Fruit fly (Drosophila melanogaster) whole organism, embryonic: Measurements from ENCODE around the gene Zir.
A peak's percentile ranks its signal among the peaks of the same experiment; 100 is the strongest.

Source experiments
- Adf1 ChIP-seq: fragments of 200-800 bp; sonication (Bioruptor generic); IDR thresholded peaks from 2 replicates; pipeline ENCODE4 v1.3.6; 2022; ENCODE audit warnings: missing biosample characterization, missing genetic modification characterization
- Atf-2 ChIP-seq: fragments of 200-800 bp; sonication (Bioruptor generic); optimal IDR thresholded peaks from 2 replicates; lab custom pipeline; 2016; ENCODE audit warnings: missing biosample characterization, missing genetic modification characterization
- Bgb ChIP-seq: fragments of 200-800 bp; sonication (Bioruptor generic); IDR thresholded peaks from 2 replicates; pipeline ENCODE4 v1.3.6; 2022; ENCODE audit warnings: missing biosample characterization, missing genetic modification characterization; ENCODE audit not compliant: partially characterized antibody
- CG11504 ChIP-seq: fragments of 200-800 bp; sonication (Bioruptor generic); optimal IDR thresholded peaks from 3 replicates; lab custom pipeline; 2019; ENCODE audit warnings: missing biosample characterization, mild to moderate bottlenecking, missing genetic modification characterization, moderate library complexity
- CG11560 ChIP-seq: fragments of 200-800 bp; sonication (Bioruptor generic); IDR thresholded peaks from 3 replicates; pipeline ENCODE4 v1.3.6; 2022; ENCODE audit warnings: missing biosample characterization, missing genetic modification characterization
- CG17568 ChIP-seq: fragments of 200-800 bp; sonication (Bioruptor generic); optimal IDR thresholded peaks from 2 replicates; lab custom pipeline; 2018; ENCODE audit warnings: missing biosample characterization, mild to moderate bottlenecking, missing genetic modification characterization, moderate library complexity
- CG17829 ChIP-seq: fragments of 200-800 bp; optimal IDR thresholded peaks from 2 replicates; lab custom pipeline; 2019; ENCODE audit warnings: missing biosample characterization, mild to moderate bottlenecking, missing genetic modification characterization, moderate library complexity
- CG18599 ChIP-seq: fragments of 200-800 bp; sonication (Bioruptor generic); optimal IDR thresholded peaks from 3 replicates; lab custom pipeline; 2017; ENCODE audit warnings: missing biosample characterization, missing genetic modification characterization, mild to moderate bottlenecking, moderate library complexity, missing genetic modification reagents
- CG31365 ChIP-seq: fragments of 200-800 bp; sonication (Bioruptor generic); optimal IDR thresholded peaks from 2 replicates; lab custom pipeline; 2018; ENCODE audit warnings: missing biosample characterization, mild to moderate bottlenecking, missing genetic modification characterization
- CG3163 ChIP-seq: fragments of 200-800 bp; sonication (Bioruptor generic); optimal IDR thresholded peaks from 3 replicates; lab custom pipeline; 2016; ENCODE audit warnings: missing biosample characterization, missing genetic modification characterization
- CG3838 ChIP-seq: fragments of 200-800 bp; sonication (Bioruptor generic); optimal IDR thresholded peaks from 3 replicates; lab custom pipeline; 2016; ENCODE audit warnings: missing biosample characterization, missing genetic modification characterization
- CG8924 ChIP-seq: fragments of 200-800 bp; optimal IDR thresholded peaks from 3 replicates; lab custom pipeline; 2019; ENCODE audit warnings: missing biosample characterization, mild to moderate bottlenecking, missing genetic modification characterization, moderate library complexity
- D19A ChIP-seq: fragments of 200-800 bp; optimal IDR thresholded peaks from 3 replicates; lab custom pipeline; 2019; ENCODE audit warnings: missing biosample characterization, mild to moderate bottlenecking, missing genetic modification characterization, moderate library complexity
- Dad ChIP-seq: fragments of 200-800 bp; sonication (Bioruptor generic); optimal IDR thresholded peaks from 3 replicates; lab custom pipeline; 2016; ENCODE audit warnings: missing biosample characterization, missing genetic modification characterization
- Dbx ChIP-seq: fragments of 200-800 bp; sonication (Bioruptor generic); IDR thresholded peaks from 3 replicates; pipeline ENCODE4 v1.3.6; 2022; ENCODE audit warnings: missing biosample characterization, missing genetic modification characterization
- Fer1 ChIP-seq: fragments of 200-800 bp; sonication (Bioruptor generic); optimal IDR thresholded peaks from 2 replicates; lab custom pipeline; 2017; ENCODE audit warnings: missing biosample characterization, mild to moderate bottlenecking, missing genetic modification characterization
- Fer2 ChIP-seq: fragments of 200-800 bp; sonication (Bioruptor generic); optimal IDR thresholded peaks from 2 replicates; lab custom pipeline; 2018; ENCODE audit warnings: missing biosample characterization, mild to moderate bottlenecking, missing genetic modification characterization, moderate library complexity
- HHEX ChIP-seq: fragments of 200-800 bp; sonication (Bioruptor generic); optimal IDR thresholded peaks from 3 replicates; lab custom pipeline; 2017; ENCODE audit warnings: missing biosample characterization, mild to moderate bottlenecking, missing genetic modification characterization, missing genetic modification reagents
- HLHmδ ChIP-seq: fragments of 200-800 bp; sonication (Bioruptor generic); optimal IDR thresholded peaks from 2 replicates; lab custom pipeline; 2018; ENCODE audit warnings: missing biosample characterization, mild to moderate bottlenecking, missing genetic modification characterization, moderate library complexity
- Hr51 ChIP-seq, 2 experiments: fragments of 200-800 bp; sonication (Bioruptor generic); optimal IDR thresholded peaks; 2 replicates in 1 of 2; 3 replicates in 1 of 2; lab custom pipeline; 2016 to 2018; ENCODE audit warnings: missing biosample characterization in 2 of 2, missing genetic modification characterization in 2 of 2, mild to moderate bottlenecking in 1 of 2, moderate library complexity in 1 of 2
- Hr78 ChIP-seq, 2 experiments: fragments of 200-800 bp in 1 of 2; fragments of >200 bp in 1 of 2; sonication (Bioruptor generic) in 1 of 2; optimal IDR thresholded peaks; 2 replicates each; lab custom pipeline; 2017 to 2019; ENCODE audit warnings: missing biosample characterization in 2 of 2, missing genetic modification characterization in 2 of 2, mild to moderate bottlenecking in 1 of 2, moderate library complexity in 1 of 2
- MBD-R2 ChIP-seq: fragments of 200-800 bp; sonication (Bioruptor generic); IDR thresholded peaks from 2 replicates; pipeline ENCODE4 v1.3.6; 2022; ENCODE audit warnings: missing biosample characterization, missing genetic modification characterization
- Mrtf ChIP-seq: fragments of 200-800 bp; sonication (Bioruptor generic); IDR thresholded peaks from 3 replicates; pipeline ENCODE4 v1.3.6; 2022; ENCODE audit warnings: missing biosample characterization, missing genetic modification characterization
- Optix ChIP-seq: fragments of 200-800 bp; sonication (Bioruptor generic); IDR thresholded peaks from 3 replicates; pipeline ENCODE4 v1.3.6; 2022; ENCODE audit warnings: missing biosample characterization, missing genetic modification characterization
- Pdp1 ChIP-seq, 2 experiments: fragments of 200-800 bp; sonication (Bioruptor generic); optimal IDR thresholded peaks; 3 replicates each; lab custom pipeline; 2016; ENCODE audit warnings: missing biosample characterization in 2 of 2, missing genetic modification characterization in 2 of 2, mild to moderate bottlenecking in 1 of 2, moderate library complexity in 1 of 2
- TFAM ChIP-seq: fragments of 200-800 bp; sonication (Bioruptor generic); optimal IDR thresholded peaks from 2 replicates; lab custom pipeline; 2017; ENCODE audit warnings: missing biosample characterization, missing genetic modification characterization, inconsistent platforms
- abd-A ChIP-seq: fragments of 200-800 bp; sonication (Bioruptor generic); optimal IDR thresholded peaks from 3 replicates; lab custom pipeline; 2019; ENCODE audit warnings: missing biosample characterization, mild to moderate bottlenecking, missing genetic modification characterization, moderate library complexity
- bigmax ChIP-seq: fragments of 200-800 bp; sonication (Bioruptor generic); optimal IDR thresholded peaks from 2 replicates; lab custom pipeline; 2018; ENCODE audit warnings: missing biosample characterization, mild to moderate bottlenecking, missing genetic modification characterization
- chinmo ChIP-seq: fragments of 200-800 bp; sonication (Bioruptor generic); IDR thresholded peaks from 4 replicates; pipeline ENCODE4 v1.3.6; 2022; ENCODE audit warnings: missing biosample characterization, missing genetic modification characterization; ENCODE audit not compliant: partially characterized antibody
- ewg ChIP-seq: fragments of 200-800 bp; sonication (Bioruptor generic); optimal IDR thresholded peaks from 3 replicates; lab custom pipeline; 2017; ENCODE audit warnings: mild to moderate bottlenecking, missing biosample characterization, missing genetic modification reagents, missing genetic modification characterization
- gcm2 ChIP-seq: fragments of 200-800 bp; sonication (Bioruptor generic); optimal IDR thresholded peaks from 2 replicates; lab custom pipeline; 2016; ENCODE audit warnings: missing biosample characterization, missing genetic modification characterization
- kah ChIP-seq: fragments of 200-800 bp; sonication (Bioruptor generic); optimal IDR thresholded peaks from 2 replicates; lab custom pipeline; 2018; ENCODE audit warnings: missing biosample characterization, mild to moderate bottlenecking, missing genetic modification characterization
- lab ChIP-seq: fragments of 200-800 bp; sonication (Bioruptor generic); optimal IDR thresholded peaks from 3 replicates; lab custom pipeline; 2017; ENCODE audit warnings: missing biosample characterization, missing genetic modification characterization, mild to moderate bottlenecking, moderate library complexity, missing genetic modification reagents
- lbe ChIP-seq: fragments of 200-800 bp; sonication (Bioruptor generic); optimal IDR thresholded peaks from 2 replicates; lab custom pipeline; 2016; ENCODE audit warnings: missing biosample characterization, mild to moderate bottlenecking, missing genetic modification characterization
- nerfin-1 ChIP-seq: fragments of 200-800 bp; sonication (Bioruptor generic); optimal IDR thresholded peaks from 3 replicates; lab custom pipeline; 2019; ENCODE audit warnings: missing biosample characterization, mild to moderate bottlenecking, missing genetic modification characterization, moderate library complexity
- onecut ChIP-seq: fragments of 200-800 bp; sonication (Bioruptor generic); IDR thresholded peaks from 2 replicates; pipeline ENCODE4 v1.3.6; 2022; ENCODE audit warnings: missing biosample characterization, missing genetic modification characterization
- pros ChIP-seq: fragments of 200-800 bp; sonication (Bioruptor generic); optimal IDR thresholded peaks from 3 replicates; lab custom pipeline; 2019; ENCODE audit warnings: missing biosample characterization, mild to moderate bottlenecking, missing genetic modification characterization, moderate library complexity
- rib ChIP-seq: fragments of 200-800 bp; sonication (Bioruptor generic); IDR thresholded peaks from 2 replicates; pipeline ENCODE4 v1.3.6; 2022; ENCODE audit warnings: missing biosample characterization, missing genetic modification characterization
- row ChIP-seq: fragments of 200-800 bp; sonication (Bioruptor generic); IDR thresholded peaks from 3 replicates; pipeline ENCODE4 v1.3.6; 2022; ENCODE audit warnings: missing biosample characterization, missing genetic modification characterization
- scrt ChIP-seq: fragments of 200-800 bp; sonication (Bioruptor generic); optimal IDR thresholded peaks from 2 replicates; lab custom pipeline; 2018; ENCODE audit warnings: missing biosample characterization, mild to moderate bottlenecking, missing genetic modification characterization, moderate library complexity
- sens ChIP-seq: fragments of 200-800 bp; sonication (Bioruptor generic); peaks from one replicate; lab custom pipeline; 2016; ENCODE audit warnings: missing biosample characterization, missing genetic modification characterization
- so ChIP-seq: fragments of 200-800 bp; sonication (Bioruptor generic); IDR thresholded peaks from 3 replicates; pipeline ENCODE4 v1.3.6; 2022; ENCODE audit warnings: missing biosample characterization, missing genetic modification characterization
- sob ChIP-seq: fragments of 200-800 bp; sonication (Bioruptor generic); IDR thresholded peaks from 2 replicates; pipeline ENCODE4 v1.3.6; 2022; ENCODE audit warnings: missing biosample characterization, missing genetic modification characterization
- twi ChIP-seq: fragments of 200-800 bp; optimal IDR thresholded peaks from 2 replicates; lab custom pipeline; 2019; ENCODE audit warnings: missing biosample characterization, mild to moderate bottlenecking, missing genetic modification characterization, moderate library complexity
- vvl ChIP-seq: fragments of 200-800 bp; sonication (Bioruptor generic); IDR thresholded peaks from 2 replicates; pipeline ENCODE4 v1.3.6; 2022; ENCODE audit warnings: missing biosample characterization, missing genetic modification characterization
- yki ChIP-seq: fragments of >200 bp; optimal IDR thresholded peaks from 3 replicates; lab custom pipeline; 2018
- zf30C ChIP-seq: fragments of 200-800 bp; sonication (Bioruptor generic); optimal IDR thresholded peaks from 3 replicates; lab custom pipeline; 2018; ENCODE audit warnings: missing biosample characterization, mild to moderate bottlenecking, missing genetic modification characterization

Zir gene

dm6 chr2L:66369-67278 is 27.9 kb upstream of the Zir start, which contains the start of gene dbr (continued):
- peak; percentile 82 for TF ChIP-seq twi (tag; lab: Kevin White, UChicago)
- TF ChIP-seq lbe (GFP tag; lab: Kevin White, UChicago) = peak; percentile 9
- peak; percentile 35; the same call in 1 of the 3 replicates for TF ChIP-seq so
- peak in 1 of 2 experiments; percentile 61 for TF ChIP-seq Hr51 (GFP tag; optimal IDR thresholded peaks at IDR 0.05; lab: Kevin White, UChicago)
- peak; percentile 62; the same call in 1 of the 2 replicates for TF ChIP-seq vvl
- TF ChIP-seq CG17829 (tag; lab: Kevin White, UChicago) = peak; percentile 37
- TF ChIP-seq CG11560 (tag; lab: Robert Waterston, UW) = no peak
- TF ChIP-seq kah = peak; percentile 26
- peak; percentile 31; the same call in 1 of the 2 replicates for TF ChIP-seq Bgb (GFP tag; lab: Robert Waterston, UW)
- peak; percentile 74 for TF ChIP-seq scrt (GFP tag; lab: Kevin White, UChicago)
- TF ChIP-seq row (GFP tag; lab: Robert Waterston, UW) = peak; percentile 15; the same call in 1 of the 3 replicates
- TF ChIP-seq Fer2 (tag; lab: Kevin White, UChicago) = no peak
- peak; percentile 91 for TF ChIP-seq abd-A (tag; lab: Kevin White, UChicago)
- peak; percentile 57 for TF ChIP-seq CG11504 (tag; lab: Kevin White, UChicago)
- peak; percentile 12 for TF ChIP-seq zf30C (GFP tag; lab: Kevin White, UChicago)
- TF ChIP-seq HHEX = peak; percentile 11
- peak; percentile 52 for TF ChIP-seq CG3163 (GFP tag; lab: Kevin White, UChicago)
- TF ChIP-seq gcm2 (GFP tag; lab: Kevin White, UChicago) = peak; percentile 23
- no peak for TF ChIP-seq bigmax (GFP tag; lab: Kevin White, UChicago)
- TF ChIP-seq HLHmδ (GFP tag; lab: Kevin White, UChicago) = peak; percentile 68
- 0 out of 2 replicates have a peak, but pooled peaks have one; percentile 8 for TF ChIP-seq onecut (GFP tag; lab: Robert Waterston, UW)
- TF ChIP-seq yki (lab: Kevin White, UChicago) = peak; percentile 0
- peak; percentile 78 for TF ChIP-seq rib (GFP tag; lab: Robert Waterston, UW)
- TF ChIP-seq CG17568 = peak; percentile 2
- peak; percentile 84 for TF ChIP-seq sens (GFP tag; lab: Kevin White, UChicago)
- TF ChIP-seq MBD-R2 (GFP tag; lab: Robert Waterston, UW) = no peak
- no peak for TF ChIP-seq Dad (GFP tag; lab: Kevin White, UChicago)
- TF ChIP-seq Fer1 (GFP tag; lab: Kevin White, UChicago) = peak; percentile 68
- TF ChIP-seq Optix = no peak
- TF ChIP-seq Adf1 (GFP tag; lab: Robert Waterston, UW) = peak; percentile 36; the same call in 1 of the 2 replicates
- peak; percentile 22 for TF ChIP-seq CG18599 (GFP tag; lab: Kevin White, UChicago)
- TF ChIP-seq lab (GFP tag; lab: Kevin White, UChicago) = peak; percentile 64
- TF ChIP-seq TFAM (GFP tag; lab: Kevin White, UChicago) = no peak
- TF ChIP-seq CG31365 = no peak
- TF ChIP-seq Mrtf (GFP tag; lab: Robert Waterston, UW) = no peak
- peak; percentile 10 for TF ChIP-seq D19A (tag; lab: Kevin White, UChicago)
- TF ChIP-seq Dbx = peak; percentile 35; the same call in 1 of the 3 replicates
- TF ChIP-seq sob (GFP tag; lab: Robert Waterston, UW) = 0 out of 2 replicates have a peak, but pooled peaks have one; percentile 32
- TF ChIP-seq pros = peak; percentile 88
- TF ChIP-seq Pdp1 (GFP tag; optimal IDR thresholded peaks at IDR 0.05; lab: Kevin White, UChicago) = peak in 1 of 2 experiments; percentile 92
- TF ChIP-seq chinmo (GFP tag; lab: Robert Waterston, UW) = peak; percentile 89
- TF ChIP-seq CG8924 (tag; lab: Kevin White, UChicago) = peak; percentile 63
- TF ChIP-seq CG3838 (GFP tag; lab: Kevin White, UChicago) = no peak
- peak; percentile 6 for TF ChIP-seq ewg (GFP tag; lab: Kevin White, UChicago)
- peak in 1 of 2 experiments; percentile 6 for TF ChIP-seq Hr78 (GFP tag; optimal IDR thresholded peaks at IDR 0.05; lab: Kevin White, UChicago)
- peak; percentile 24 for TF ChIP-seq nerfin-1
- no peak for TF ChIP-seq Atf-2 (GFP tag; lab: Kevin White, UChicago)
